Worm (Caenorhabditis elegans) whole organism, L3 larva: ENCODE measurements around the gene srsx-34.

ENCODE experiments used
- hmg-11 ChIP-seq: sonication (generic microtip); optimal IDR thresholded peaks from 2 replicates; lab custom pipeline; 2016; ENCODE audit warnings: missing genetic modification characterization, missing compliant biosample characterization
- mdl-1 ChIP-seq: fragments of 150-350 bp; optimal IDR thresholded peaks from 2 replicates; lab custom pipeline; 2014; ENCODE audit warnings: missing biosample characterization, missing genetic modification characterization
- nhr-12 ChIP-seq: fragments of 150-350 bp; optimal IDR thresholded peaks from 2 replicates; lab custom pipeline; 2014; ENCODE audit warnings: missing biosample characterization, missing genetic modification characterization
- nhr-23 ChIP-seq: fragments of 150-350 bp; optimal IDR thresholded peaks from 2 replicates; lab custom pipeline; 2014; ENCODE audit warnings: missing biosample characterization, missing genetic modification reagents, missing genetic modification characterization

ce11 chrV:9003291-9003690, 32.5 kb upstream of the srsx-34 start, which contains the start of gene srx-1:
- TF ChIP-seq nhr-23 (tag; lab: Kevin White, UChicago), result no peak
- TF ChIP-seq mdl-1, result no peak
- no peak for TF ChIP-seq hmg-11 (tag; lab: Kevin White, UChicago)
- no peak for TF ChIP-seq nhr-12 (tag; lab: Kevin White, UChicago)
